Fruit fly (Drosophila melanogaster): ENCODE data around the gene Lar.

Lar gene

DNA sequence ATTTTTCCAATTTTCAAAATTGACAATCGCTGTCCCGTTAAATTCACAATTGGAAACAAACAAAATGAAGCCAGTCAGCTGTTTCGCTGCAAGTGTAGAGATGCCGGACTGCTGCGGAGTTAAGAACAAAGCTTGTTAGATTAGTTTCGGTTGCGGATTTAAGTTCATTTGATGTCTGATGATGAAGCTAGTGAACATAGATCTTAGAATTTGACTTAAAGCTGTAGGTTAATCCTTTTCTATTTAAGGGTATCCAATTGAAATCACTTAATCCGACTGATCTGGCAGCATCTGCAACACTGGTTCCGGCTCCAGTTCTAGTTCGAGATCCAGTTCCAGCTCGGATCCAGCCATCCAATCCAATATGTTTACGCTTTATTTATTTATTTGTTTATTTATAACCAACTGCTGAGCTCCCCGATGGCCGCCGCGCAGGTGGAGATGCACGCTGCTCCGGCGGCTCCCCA, 2.5 kb upstream of the Lar start, which contains the start of the genes PCNA2 and CG10366 (continued):
- TF ChIP-seq CG10274 (GFP tag; optimal IDR thresholded peaks at IDR 0.05) (no peak), CG18262 (tag; optimal IDR thresholded peaks at IDR 0.05) (peak; percentile 54), CG13123 (GFP tag; optimal IDR thresholded peaks at IDR 0.05) (peak; percentile 56), CG10209 (GFP tag; optimal IDR thresholded peaks at IDR 0.05) (peak; percentile 42), CG9727 (GFP tag; optimal IDR thresholded peaks at IDR 0.05) (peak; percentile 57), gt (GFP tag; IDR thresholded peaks at IDR 0.05) (no peak), scrt (GFP tag; optimal IDR thresholded peaks at IDR 0.05) (no peak), sima (GFP tag; optimal IDR thresholded peaks at IDR 0.05) (no peak), ap (GFP tag; IDR thresholded peaks at IDR 0.05) (no peak), CG4820 (GFP tag; optimal IDR thresholded peaks at IDR 0.05) (peak; percentile 66), CG17912 (GFP tag; optimal IDR thresholded peaks at IDR 0.05) (no peak), CG4328 (GFP tag; optimal IDR thresholded peaks at IDR 0.05) (peak; percentile 50), oc (tag; optimal IDR thresholded peaks at IDR 0.05) (no peak), CG3163 (GFP tag; optimal IDR thresholded peaks at IDR 0.05) (peak; percentile 49), Doc3 (GFP tag; IDR thresholded peaks at IDR 0.05; ENCODE audit: partially characterized antibody) (no peak), wdn (GFP tag; IDR thresholded peaks at IDR 0.05) (peak; percentile 66), CG9797 (GFP tag; optimal IDR thresholded peaks at IDR 0.05) (peak; percentile 43), hkb (optimal IDR thresholded peaks at IDR 0.05) (peak; percentile 79), hkb (GFP tag; IDR thresholded peaks at IDR 0.05) (0 out of 2 replicates have a peak, but pooled peaks have one; percentile 23), Doc2 (GFP tag; IDR thresholded peaks at IDR 0.05) (no peak), Oli (tag; optimal IDR thresholded peaks at IDR 0.05) (peak; percentile 28), mirr (GFP tag; optimal IDR thresholded peaks at IDR 0.05) (peak; percentile 60), Adf1 (GFP tag; IDR thresholded peaks at IDR 0.05) (no peak), croc (GFP tag; conservative IDR thresholded peaks at IDR 0.05) (no peak), gro (GFP tag; optimal IDR thresholded peaks at IDR 0.05) (peak; percentile 52), gcm (GFP tag; optimal IDR thresholded peaks at IDR 0.05) (peak; percentile 36), gce (GFP tag; IDR thresholded peaks at IDR 0.05) (no peak), her (GFP tag; optimal IDR thresholded peaks at IDR 0.05) (peak; percentile 72), chif (GFP tag; optimal IDR thresholded peaks at IDR 0.05) (peak; percentile 50 to 61), Stat92E (GFP tag; optimal IDR thresholded peaks at IDR 0.05) (no peak), CG4854 (GFP tag; optimal IDR thresholded peaks at IDR 0.05) (peak; percentile 52), esg (GFP tag; conservative IDR thresholded peaks at IDR 0.05) (peak; percentile 45; the same call in 1 of the 2 replicates), D (optimal IDR thresholded peaks at IDR 0.05) (no peak), D (GFP tag; optimal IDR thresholded peaks at IDR 0.05) (peak; percentile 29), D19B (GFP tag; optimal IDR thresholded peaks at IDR 0.05) (no peak), cwo (GFP tag; optimal IDR thresholded peaks at IDR 0.05) (no peak), cg (GFP tag; optimal IDR thresholded peaks at IDR 0.05) (no peak), CG8944 (GFP tag; optimal IDR thresholded peaks at IDR 0.05) (peak; percentile 60), CG11695 (GFP tag; IDR thresholded peaks at IDR 0.05) (no peak; the same call in 2 of the 3 replicates), CG32772 (GFP tag; IDR thresholded peaks at IDR 0.05) (peak; percentile 27; the same call in 1 of the 2 replicates), Antp (GFP tag; optimal IDR thresholded peaks at IDR 0.05) (peak; percentile 81), nau (GFP tag; optimal IDR thresholded peaks at IDR 0.05) (peak; percentile 29), peb (GFP tag; IDR thresholded peaks at IDR 0.05) (no peak), Spps (tag; optimal IDR thresholded peaks at IDR 0.05) (peak; percentile 17), CG8089 (GFP tag; optimal IDR thresholded peaks at IDR 0.05) (peak; percentile 62), jigr1 (GFP tag; IDR thresholded peaks at IDR 0.05) (no peak), CG16863 (GFP tag; optimal IDR thresholded peaks at IDR 0.05) (peak; percentile 69), CG9876 (GFP tag; optimal IDR thresholded peaks at IDR 0.05) (peak; percentile 70), chinmo (GFP tag; IDR thresholded peaks at IDR 0.05; ENCODE audit: partially characterized antibody) (0 out of 4 replicates have a peak, but pooled peaks have one; percentile 51), CG12299 (tag; optimal IDR thresholded peaks at IDR 0.05) (peak; percentile 44), Abd-B (GFP tag; optimal IDR thresholded peaks at IDR 0.05) (peak; percentile 45)

Measured in whole organism, embryonic.